Worm (Caenorhabditis elegans): ENCODE data around the gene R11D1.3.

DNA sequence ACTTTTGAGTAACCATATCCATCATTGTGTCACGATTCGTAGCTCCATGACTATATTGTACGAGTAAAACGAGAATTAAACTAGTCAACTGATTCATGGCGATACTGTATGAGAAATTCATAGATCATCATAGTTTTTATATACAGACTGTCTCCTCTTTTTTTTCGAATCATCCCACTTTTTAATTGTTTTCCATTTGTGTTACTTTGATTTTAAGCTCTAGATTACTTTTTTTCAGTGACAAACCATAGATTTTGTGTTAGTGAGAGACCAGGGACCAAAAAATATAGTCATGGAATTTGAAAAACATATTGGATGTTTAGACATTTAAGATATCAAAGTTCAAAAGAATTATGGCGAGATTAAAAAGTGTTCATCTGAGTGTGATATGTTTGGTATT is at the start of gene R11D1.3:
- TF ChIP-seq ama-1 (optimal IDR thresholded peaks at IDR 0.05) (no peak), nhr-85 (tag) (no peak), vab-15 (tag; optimal IDR thresholded peaks at IDR 0.05) (no peak), lin-39 (tag; optimal IDR thresholded peaks at IDR 0.05) (no peak), efl-1 (optimal IDR thresholded peaks at IDR 0.05) (no peak), efl-1 (GFP tag; optimal IDR thresholded peaks at IDR 0.05 in 1 of 2) (no peak), efl-3 (GFP tag; optimal IDR thresholded peaks at IDR 0.05) (no peak), dpl-1 (GFP tag; optimal IDR thresholded peaks at IDR 0.05) (no peak)
